ENCODE assay signal across 1 fruit fly cellular context in the genomic region with DNA sequence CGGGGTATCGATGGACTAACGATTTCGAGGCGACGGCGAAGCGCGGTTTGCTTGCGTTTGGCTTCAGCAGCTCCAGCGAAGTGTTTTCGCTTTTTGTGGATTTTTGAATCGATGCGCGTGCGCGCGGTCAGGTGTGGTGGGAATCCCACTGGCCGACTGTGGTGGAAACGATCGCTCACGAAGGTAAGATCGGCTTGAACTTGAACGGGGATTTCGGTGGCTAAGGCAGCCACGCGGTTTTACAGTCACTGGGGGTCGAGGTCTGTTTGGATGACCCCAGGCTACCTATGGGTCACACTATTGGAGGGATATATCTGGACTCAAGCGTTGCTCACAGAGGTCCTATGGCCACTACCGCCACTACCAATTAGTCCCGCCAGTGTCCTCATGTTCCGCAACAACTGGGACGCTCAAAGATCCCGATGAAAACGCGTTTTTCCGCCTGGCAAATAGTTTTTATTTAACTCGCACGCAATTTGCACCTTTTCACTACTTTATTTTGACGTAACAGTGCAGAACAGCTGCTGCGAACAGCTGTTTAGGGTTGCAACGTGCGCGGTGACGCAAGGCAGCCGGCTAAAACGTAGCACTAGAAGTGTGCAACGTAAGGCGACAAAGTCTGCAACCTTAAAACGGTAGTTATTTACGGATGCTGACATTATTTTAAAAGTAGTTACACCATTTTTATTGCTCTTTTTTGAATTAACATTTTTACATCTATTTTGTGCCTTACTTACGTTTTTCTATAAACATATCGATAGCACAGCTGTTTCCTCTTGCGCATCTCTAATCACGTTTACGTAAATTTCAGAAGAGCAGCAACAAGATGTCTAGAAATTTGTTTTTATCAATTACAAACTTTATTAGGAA.
TF ChIP-seq lines count a peak whose summit lies in the region.

A gene (minus strand): TSS at position 516 of the 870 bp plus-strand sequence.
A gene (plus strand): TSS at position 780 of the 870 bp plus-strand sequence.

TF ChIP-seq in whole organism, embryonic, 481 proteins besides CTCF, POLR2A, EP300 and RAD21 (continued from another document and continues in another):
- peak; percentile 70; the same call in 1 of the 2 replicates for TF ChIP-seq hbn (GFP tag; IDR thresholded peaks at IDR 0.05; lab: Robert Waterston, UW; ENCODE audit: partially characterized antibody)
- TF ChIP-seq wdn (GFP tag; IDR thresholded peaks at IDR 0.05; lab: Robert Waterston, UW), result no peak
- TF ChIP-seq CG18011 (GFP tag; optimal IDR thresholded peaks at IDR 0.05; lab: Kevin White, UChicago), result peak; percentile 29
- TF ChIP-seq CG14710 (tag; optimal IDR thresholded peaks at IDR 0.05; lab: Kevin White, UChicago), result peak; percentile 74
- TF ChIP-seq crp (GFP tag; optimal IDR thresholded peaks at IDR 0.05; lab: Kevin White, UChicago), result peak; percentile 94 to 99
- no peak for TF ChIP-seq dmrt11E (tag; optimal IDR thresholded peaks at IDR 0.05; lab: Kevin White, UChicago)
- TF ChIP-seq Bgb (GFP tag; IDR thresholded peaks at IDR 0.05; lab: Robert Waterston, UW; ENCODE audit: partially characterized antibody), result peak; percentile 65
- no peak for TF ChIP-seq CG34376 (GFP tag; optimal IDR thresholded peaks at IDR 0.05; lab: Kevin White, UChicago)
- no peak for TF ChIP-seq jigr1 (GFP tag; IDR thresholded peaks at IDR 0.05; lab: Robert Waterston, UW)
- peak; percentile 40 for TF ChIP-seq Mes4 (GFP tag; optimal IDR thresholded peaks at IDR 0.05; lab: Kevin White, UChicago)
- peak; percentile 59 for TF ChIP-seq Side (GFP tag; optimal IDR thresholded peaks at IDR 0.05; lab: Kevin White, UChicago)
- TF ChIP-seq kay (GFP tag; optimal IDR thresholded peaks at IDR 0.05; lab: Kevin White, UChicago), result peak; percentile 71
- no peak for TF ChIP-seq Hmx (GFP tag; optimal IDR thresholded peaks at IDR 0.05; lab: Kevin White, UChicago)
- peak; percentile 41; the same call in 1 of the 2 replicates for TF ChIP-seq CG17612 (GFP tag; IDR thresholded peaks at IDR 0.05; lab: Robert Waterston, UW)
- peak; percentile 52 for TF ChIP-seq trem (tag; optimal IDR thresholded peaks at IDR 0.05; lab: Kevin White, UChicago)
- TF ChIP-seq sim (GFP tag; IDR thresholded peaks at IDR 0.05; lab: Robert Waterston, UW), result 0 out of 2 replicates have a peak, but pooled peaks have one; percentile 36
- TF ChIP-seq CkIIα-i1 (GFP tag; IDR thresholded peaks at IDR 0.05; lab: Robert Waterston, UW), result no peak
- peak; percentile 89 for TF ChIP-seq vvl (GFP tag; IDR thresholded peaks at IDR 0.05; lab: Robert Waterston, UW)
- no peak for TF ChIP-seq Abd-B (GFP tag; optimal IDR thresholded peaks at IDR 0.05; lab: Kevin White, UChicago)
- peak; percentile 89 for TF ChIP-seq tgo (GFP tag; IDR thresholded peaks at IDR 0.05; lab: Robert Waterston, UW)
- TF ChIP-seq chn (GFP tag; optimal IDR thresholded peaks at IDR 0.05; lab: Kevin White, UChicago), result peak; percentile 36
- no peak for TF ChIP-seq Hand (GFP tag; optimal IDR thresholded peaks at IDR 0.05; lab: Kevin White, UChicago)
- peak; percentile 39; the same call in 1 of the 2 replicates for TF ChIP-seq Nf-YA (GFP tag; IDR thresholded peaks at IDR 0.05; lab: Robert Waterston, UW)
- TF ChIP-seq CG15011 (GFP tag; optimal IDR thresholded peaks at IDR 0.05; lab: Kevin White, UChicago), result no peak
- TF ChIP-seq emc (GFP tag; optimal IDR thresholded peaks at IDR 0.05; lab: Kevin White, UChicago), result peak; percentile 72
- TF ChIP-seq CG2889 (GFP tag; IDR thresholded peaks at IDR 0.05; lab: Robert Waterston, UW), result no peak
- peak; percentile 74 for TF ChIP-seq CG9215 (GFP tag; IDR thresholded peaks at IDR 0.05; lab: Robert Waterston, UW)
- no peak for TF ChIP-seq mld (GFP tag; IDR thresholded peaks at IDR 0.05; lab: Robert Waterston, UW; ENCODE audit: partially characterized antibody)
- TF ChIP-seq CG18476 (GFP tag; optimal IDR thresholded peaks at IDR 0.05; lab: Kevin White, UChicago), result peak; percentile 56
- no peak for TF ChIP-seq CG13894 (tag; optimal IDR thresholded peaks at IDR 0.05; lab: Kevin White, UChicago)
- TF ChIP-seq D19A (tag; optimal IDR thresholded peaks at IDR 0.05; lab: Kevin White, UChicago), result no peak
- peak; percentile 63 for TF ChIP-seq bbx (GFP tag; IDR thresholded peaks at IDR 0.05; lab: Robert Waterston, UW; ENCODE audit: partially characterized antibody)
- TF ChIP-seq Sin3A (optimal IDR thresholded peaks at IDR 0.05; lab: Kevin White, UChicago), result peak; percentile 64
- peak; percentile 88 for TF ChIP-seq CG6689 (GFP tag; IDR thresholded peaks at IDR 0.05; lab: Robert Waterston, UW)
- TF ChIP-seq CG7372 (GFP tag; IDR thresholded peaks at IDR 0.05; lab: Robert Waterston, UW), result peak; percentile 79
- TF ChIP-seq HLHmδ (GFP tag; optimal IDR thresholded peaks at IDR 0.05; lab: Kevin White, UChicago), result peak; percentile 2
- TF ChIP-seq slbo (GFP tag; IDR thresholded peaks at IDR 0.05; lab: Robert Waterston, UW), result peak; percentile 60; the same call in 1 of the 2 replicates
- TF ChIP-seq CG6272 (GFP tag; IDR thresholded peaks at IDR 0.05; lab: Robert Waterston, UW), result peak; percentile 79
- no peak for TF ChIP-seq sima (GFP tag; optimal IDR thresholded peaks at IDR 0.05; lab: Kevin White, UChicago)
- peak; percentile 26 for TF ChIP-seq Spps (tag; optimal IDR thresholded peaks at IDR 0.05; lab: Kevin White, UChicago)
- TF ChIP-seq CG12104 (GFP tag; optimal IDR thresholded peaks at IDR 0.05; lab: Kevin White, UChicago), result peak; percentile 6
- TF ChIP-seq Dp (GFP tag; optimal IDR thresholded peaks at IDR 0.05; lab: Kevin White, UChicago), result peak; percentile 50
- TF ChIP-seq knrl (GFP tag; IDR thresholded peaks at IDR 0.05; lab: Robert Waterston, UW; ENCODE audit: partially characterized antibody), result peak; percentile 81
- peak; percentile 82 for TF ChIP-seq tin (GFP tag; optimal IDR thresholded peaks at IDR 0.05; lab: Kevin White, UChicago)
- no peak for TF ChIP-seq Oaz (GFP tag; IDR thresholded peaks at IDR 0.05; lab: Robert Waterston, UW)
- no peak for TF ChIP-seq ac (GFP tag; optimal IDR thresholded peaks at IDR 0.05; lab: Kevin White, UChicago)
- TF ChIP-seq Kr (GFP tag; optimal IDR thresholded peaks at IDR 0.05; lab: Kevin White, UChicago), result no peak
- TF ChIP-seq CG8290 (GFP tag; optimal IDR thresholded peaks at IDR 0.05; lab: Kevin White, UChicago), result peak; percentile 29
- TF ChIP-seq CG8290 (tag; optimal IDR thresholded peaks at IDR 0.05; lab: Kevin White, UChicago), result no peak
- TF ChIP-seq CG3065 (GFP tag; optimal IDR thresholded peaks at IDR 0.05; lab: Kevin White, UChicago), result no peak
- peak; percentile 82 for TF ChIP-seq lmd (GFP tag; IDR thresholded peaks at IDR 0.05; lab: Robert Waterston, UW)
- no peak for TF ChIP-seq CG10543 (GFP tag; optimal IDR thresholded peaks at IDR 0.05; lab: Kevin White, UChicago)
- TF ChIP-seq nerfin-1 (tag; optimal IDR thresholded peaks at IDR 0.05; lab: Kevin White, UChicago), result peak; percentile 46
- peak; percentile 72 for TF ChIP-seq gem (tag; optimal IDR thresholded peaks at IDR 0.05; lab: Kevin White, UChicago)
- peak; percentile 50; the same call in 1 of the 2 replicates for TF ChIP-seq CG11696 (GFP tag; IDR thresholded peaks at IDR 0.05; lab: Robert Waterston, UW)
- peak; percentile 55 for TF ChIP-seq CG18599 (GFP tag; optimal IDR thresholded peaks at IDR 0.05; lab: Kevin White, UChicago)
- peak; percentile 33 for TF ChIP-seq CG9817 (tag; optimal IDR thresholded peaks at IDR 0.05; lab: Kevin White, UChicago)
- no peak for TF ChIP-seq Hr39 (optimal IDR thresholded peaks at IDR 0.05; lab: Kevin White, UChicago)
- peak; percentile 44 for TF ChIP-seq btn (GFP tag; optimal IDR thresholded peaks at IDR 0.05; lab: Kevin White, UChicago)
- peak; percentile 75 for TF ChIP-seq stc (GFP tag; IDR thresholded peaks at IDR 0.05; lab: Robert Waterston, UW)
- TF ChIP-seq Taf1 (GFP tag; IDR thresholded peaks at IDR 0.05; lab: Robert Waterston, UW), result peak; percentile 79
- peak; percentile 36 for TF ChIP-seq Sox102F (GFP tag; optimal IDR thresholded peaks at IDR 0.05; lab: Kevin White, UChicago)
- peak; percentile 60; the same call in 3 of the 4 replicates for TF ChIP-seq Gug (GFP tag; IDR thresholded peaks at IDR 0.05; lab: Robert Waterston, UW)
- no peak for TF ChIP-seq fd64A (GFP tag; optimal IDR thresholded peaks at IDR 0.05; lab: Kevin White, UChicago)
- peak; percentile 19 for TF ChIP-seq Dip3 (GFP tag; optimal IDR thresholded peaks at IDR 0.05; lab: Kevin White, UChicago)
- TF ChIP-seq CG2678 (tag; optimal IDR thresholded peaks at IDR 0.05; lab: Kevin White, UChicago), result no peak
- peak; percentile 28 for TF ChIP-seq Fer1 (GFP tag; optimal IDR thresholded peaks at IDR 0.05; lab: Kevin White, UChicago)
- TF ChIP-seq dm (GFP tag; optimal IDR thresholded peaks at IDR 0.05; lab: Kevin White, UChicago), result peak; percentile 35
- no peak for TF ChIP-seq Oli (tag; optimal IDR thresholded peaks at IDR 0.05; lab: Kevin White, UChicago)
- TF ChIP-seq onecut (GFP tag; IDR thresholded peaks at IDR 0.05; lab: Robert Waterston, UW), result peak; percentile 15; the same call in 1 of the 2 replicates
- TF ChIP-seq pros (GFP tag; optimal IDR thresholded peaks at IDR 0.05; lab: Kevin White, UChicago), result no peak
- TF ChIP-seq CG10274 (GFP tag; optimal IDR thresholded peaks at IDR 0.05; lab: Kevin White, UChicago), result no peak
- TF ChIP-seq CG1832 (GFP tag; optimal IDR thresholded peaks at IDR 0.05; lab: Kevin White, UChicago), result no peak
- peak; percentile 64 for TF ChIP-seq vnd (GFP tag; IDR thresholded peaks at IDR 0.05; lab: Robert Waterston, UW; ENCODE audit: partially characterized antibody)
- peak; percentile 19 for TF ChIP-seq ewg (GFP tag; optimal IDR thresholded peaks at IDR 0.05; lab: Kevin White, UChicago)
- TF ChIP-seq danr (GFP tag; IDR thresholded peaks at IDR 0.05; lab: Robert Waterston, UW), result no peak
- TF ChIP-seq CG4854 (GFP tag; optimal IDR thresholded peaks at IDR 0.05; lab: Kevin White, UChicago), result peak; percentile 48
- TF ChIP-seq nmo (GFP tag; optimal IDR thresholded peaks at IDR 0.05; lab: Kevin White, UChicago), result peak; percentile 71
- TF ChIP-seq CG16863 (GFP tag; optimal IDR thresholded peaks at IDR 0.05; lab: Kevin White, UChicago), result peak; percentile 21
- no peak for TF ChIP-seq Stat92E (GFP tag; optimal IDR thresholded peaks at IDR 0.05; lab: Kevin White, UChicago)
- TF ChIP-seq CG17802 (tag; optimal IDR thresholded peaks at IDR 0.05; lab: Kevin White, UChicago), result no peak
- TF ChIP-seq nom (GFP tag; optimal IDR thresholded peaks at IDR 0.05; lab: Kevin White, UChicago), result no peak
- TF ChIP-seq Dip2 (GFP tag; IDR thresholded peaks at IDR 0.05; lab: Robert Waterston, UW), result peak; percentile 29; the same call in 1 of the 2 replicates
- no peak for TF ChIP-seq NK7.1 (GFP tag; optimal IDR thresholded peaks at IDR 0.05; lab: Kevin White, UChicago)
- peak; percentile 60 for TF ChIP-seq Drgx (GFP tag; IDR thresholded peaks at IDR 0.05; lab: Robert Waterston, UW)
- TF ChIP-seq da (GFP tag; optimal IDR thresholded peaks at IDR 0.05; lab: Kevin White, UChicago), result peak; percentile 11
- no peak for TF ChIP-seq ab (GFP tag; optimal IDR thresholded peaks at IDR 0.05; lab: Kevin White, UChicago)
- peak; percentile 94 for TF ChIP-seq Deaf1 (tag; optimal IDR thresholded peaks at IDR 0.05; lab: Kevin White, UChicago)
- TF ChIP-seq pnt (GFP tag; optimal IDR thresholded peaks at IDR 0.05; lab: Kevin White, UChicago), result peak; percentile 39
- TF ChIP-seq amos (GFP tag; IDR thresholded peaks at IDR 0.05; lab: Robert Waterston, UW; ENCODE audit: partially characterized antibody), result peak; percentile 65
- peak; percentile 51 for TF ChIP-seq CG10267 (tag; optimal IDR thresholded peaks at IDR 0.05; lab: Kevin White, UChicago)
- no peak for TF ChIP-seq Hmr (GFP tag; optimal IDR thresholded peaks at IDR 0.05; lab: Kevin White, UChicago)
- TF ChIP-seq rib (GFP tag; IDR thresholded peaks at IDR 0.05; lab: Robert Waterston, UW), result no peak
- no peak; the same call in 1 of the 2 replicates for TF ChIP-seq Ravus (GFP tag; IDR thresholded peaks at IDR 0.05; lab: Robert Waterston, UW)
- TF ChIP-seq psq (GFP tag; optimal IDR thresholded peaks at IDR 0.05; lab: Kevin White, UChicago), result no peak
- TF ChIP-seq Hey (tag; optimal IDR thresholded peaks at IDR 0.05; lab: Kevin White, UChicago), result no peak
- peak; percentile 35 for TF ChIP-seq CG12659 (GFP tag; optimal IDR thresholded peaks at IDR 0.05; lab: Kevin White, UChicago)
- TF ChIP-seq CG30020 (tag; optimal IDR thresholded peaks at IDR 0.05; lab: Kevin White, UChicago), result peak; percentile 15
- TF ChIP-seq lov (optimal IDR thresholded peaks at IDR 0.05; lab: Kevin White, UChicago), result no peak
- TF ChIP-seq lov (GFP tag; IDR thresholded peaks at IDR 0.05; lab: Robert Waterston, UW), result peak; percentile 82
- no peak for TF ChIP-seq CG6175 (GFP tag; IDR thresholded peaks at IDR 0.05; lab: Robert Waterston, UW)
- peak; percentile 68 for TF ChIP-seq CG2120 (GFP tag; optimal IDR thresholded peaks at IDR 0.05; lab: Kevin White, UChicago)
- no peak for TF ChIP-seq Elba2 (GFP tag; optimal IDR thresholded peaks at IDR 0.05; lab: Kevin White, UChicago)
- no peak for TF ChIP-seq toy (GFP tag; IDR thresholded peaks at IDR 0.05; lab: Robert Waterston, UW)
- TF ChIP-seq CG10321 (GFP tag; IDR thresholded peaks at IDR 0.05; lab: Robert Waterston, UW), result no peak
- peak; percentile 0 for TF ChIP-seq TFAM (GFP tag; optimal IDR thresholded peaks at IDR 0.05; lab: Kevin White, UChicago)
- peak; percentile 58 for TF ChIP-seq Camta (GFP tag; optimal IDR thresholded peaks at IDR 0.05; lab: Kevin White, UChicago)
- TF ChIP-seq crol (GFP tag; IDR thresholded peaks at IDR 0.05; lab: Robert Waterston, UW), result no peak
- no peak for TF ChIP-seq ftz-f1 (GFP tag; optimal IDR thresholded peaks at IDR 0.05; lab: Kevin White, UChicago)
- no peak for TF ChIP-seq sc (optimal IDR thresholded peaks at IDR 0.05; lab: Kevin White, UChicago)
- no peak for TF ChIP-seq sc (GFP tag; optimal IDR thresholded peaks at IDR 0.05; lab: Kevin White, UChicago)
- no peak for TF ChIP-seq bigmax (GFP tag; optimal IDR thresholded peaks at IDR 0.05; lab: Kevin White, UChicago)
- no peak for TF ChIP-seq hkb (optimal IDR thresholded peaks at IDR 0.05; lab: Kevin White, UChicago)
- TF ChIP-seq hkb (GFP tag; IDR thresholded peaks at IDR 0.05; lab: Robert Waterston, UW), result peak; percentile 80
- no peak for TF ChIP-seq dmrt99B (tag; optimal IDR thresholded peaks at IDR 0.05; lab: Kevin White, UChicago)
- TF ChIP-seq CG1603 (tag; optimal IDR thresholded peaks at IDR 0.05; lab: Kevin White, UChicago), result peak; percentile 57
- TF ChIP-seq hth (optimal IDR thresholded peaks at IDR 0.05; lab: Kevin White, UChicago), result no peak
- TF ChIP-seq yki (optimal IDR thresholded peaks at IDR 0.05; lab: Kevin White, UChicago), result no peak
- no peak for TF ChIP-seq D (optimal IDR thresholded peaks at IDR 0.05; lab: Kevin White, UChicago)
- TF ChIP-seq D (GFP tag; optimal IDR thresholded peaks at IDR 0.05; lab: Kevin White, UChicago), result peak; percentile 40
- peak; percentile 56 for TF ChIP-seq CG15696 (tag; optimal IDR thresholded peaks at IDR 0.05; lab: Kevin White, UChicago)
